Fruit fly (Drosophila melanogaster) whole organism, prepupa: ENCODE measurements around the gene Atg18a.

Experiments
- Blimp-1 ChIP-seq: fragments of 200-800 bp; sonication (Bioruptor generic); optimal IDR thresholded peaks from 3 replicates; lab custom pipeline; 2017; ENCODE audit warnings: missing biosample characterization, missing genetic modification characterization, mild to moderate bottlenecking, moderate library complexity, missing genetic modification reagents
- CG10631 ChIP-seq: fragments of 200-800 bp; sonication (Bioruptor generic); optimal IDR thresholded peaks from 2 replicates; lab custom pipeline; 2016; ENCODE audit warnings: missing biosample characterization, missing genetic modification characterization
- CG11294 ChIP-seq: fragments of 200-800 bp; sonication (Bioruptor generic); IDR thresholded peaks from 2 replicates; pipeline ENCODE4 v1.3.6; 2022; ENCODE audit warnings: missing biosample characterization, missing genetic modification characterization
- CG16779 ChIP-seq: fragments of 200-800 bp; sonication (Bioruptor generic); optimal IDR thresholded peaks from 3 replicates; lab custom pipeline; 2017; ENCODE audit warnings: missing biosample characterization, mild to moderate bottlenecking, missing genetic modification characterization
- CG3032 ChIP-seq: fragments of 200-800 bp; optimal IDR thresholded peaks from 2 replicates; lab custom pipeline; 2019; ENCODE audit warnings: missing biosample characterization, mild to moderate bottlenecking, missing genetic modification characterization, moderate library complexity
- CG6163 ChIP-seq: fragments of 200-800 bp; sonication (Bioruptor generic); IDR thresholded peaks from 3 replicates; pipeline ENCODE4 v1.3.6; 2022; ENCODE audit warnings: missing biosample characterization, missing genetic modification characterization
- CG6792 ChIP-seq: fragments of 200-800 bp; sonication (Bioruptor generic); optimal IDR thresholded peaks from 3 replicates; lab custom pipeline; 2016; ENCODE audit warnings: missing biosample characterization, missing genetic modification characterization
- CG7368 ChIP-seq: fragments of 200-800 bp; sonication (Bioruptor generic); optimal IDR thresholded peaks from 3 replicates; lab custom pipeline; 2016; ENCODE audit warnings: missing biosample characterization, missing genetic modification characterization
- CG8119 ChIP-seq: fragments of 200-800 bp; sonication (Bioruptor generic); IDR thresholded peaks from 3 replicates; pipeline ENCODE4 v1.3.6; 2022; ENCODE audit warnings: missing biosample characterization, missing genetic modification characterization
- CG8319 ChIP-seq: fragments of 200-800 bp; sonication (Bioruptor generic); optimal IDR thresholded peaks from 3 replicates; lab custom pipeline; 2016; ENCODE audit warnings: missing biosample characterization, missing genetic modification characterization
- CG8632 ChIP-seq: fragments of 200-800 bp; sonication (Bioruptor generic); optimal IDR thresholded peaks from 3 replicates; lab custom pipeline; 2016; ENCODE audit warnings: missing biosample characterization, missing genetic modification characterization
- Eip78C ChIP-seq: fragments of 200-800 bp; sonication (Bioruptor generic); peaks from one replicate; lab custom pipeline; 2016; ENCODE audit warnings: missing biosample characterization, missing genetic modification characterization
- Eip93F ChIP-seq: fragments of 200-800 bp; sonication (Bioruptor generic); optimal IDR thresholded peaks from 2 replicates; lab custom pipeline; 2016; ENCODE audit warnings: missing biosample characterization, mild to moderate bottlenecking, missing genetic modification characterization
- Ets21C ChIP-seq: fragments of 200-800 bp; sonication (Bioruptor generic); optimal IDR thresholded peaks from 3 replicates; lab custom pipeline; 2016; ENCODE audit warnings: missing biosample characterization, missing genetic modification characterization
- Gug ChIP-seq: fragments of 200-800 bp; sonication (Bioruptor generic); IDR thresholded peaks from 2 replicates; pipeline ENCODE4 v1.3.6; 2022; ENCODE audit warnings: missing biosample characterization, missing genetic modification characterization
- Hr39 ChIP-seq: fragments of 200-800 bp; sonication (Bioruptor generic); optimal IDR thresholded peaks from 2 replicates; lab custom pipeline; 2016; ENCODE audit warnings: missing biosample characterization, missing genetic modification characterization
- Hr4 ChIP-seq: fragments of 200-800 bp; sonication (Bioruptor generic); optimal IDR thresholded peaks from 3 replicates; lab custom pipeline; 2016; ENCODE audit warnings: missing biosample characterization, missing genetic modification characterization
- Lpt ChIP-seq: fragments of 200-800 bp; sonication (Bioruptor generic); optimal IDR thresholded peaks from 3 replicates; lab custom pipeline; 2016; ENCODE audit warnings: missing biosample characterization, missing genetic modification characterization
- Sox102F ChIP-seq: fragments of 200-800 bp; sonication (Bioruptor generic); optimal IDR thresholded peaks from 2 replicates; lab custom pipeline; 2016; ENCODE audit warnings: missing biosample characterization, mild to moderate bottlenecking, missing genetic modification characterization
- Sox14 ChIP-seq: fragments of 200-800 bp; sonication (Bioruptor generic); optimal IDR thresholded peaks from 3 replicates; lab custom pipeline; 2016; ENCODE audit warnings: missing biosample characterization, missing genetic modification characterization
- achi ChIP-seq: fragments of 200-800 bp; sonication (Bioruptor generic); optimal IDR thresholded peaks from 3 replicates; lab custom pipeline; 2016; ENCODE audit warnings: missing biosample characterization, missing genetic modification characterization
- dsx ChIP-seq: fragments of 200-800 bp; optimal IDR thresholded peaks from 3 replicates; lab custom pipeline; 2019; ENCODE audit warnings: missing biosample characterization, mild to moderate bottlenecking, missing genetic modification characterization, moderate library complexity; ENCODE audit not compliant: poor library complexity, severe bottlenecking
- eg ChIP-seq: fragments of 200-800 bp; sonication (Bioruptor generic); IDR thresholded peaks from 3 replicates; pipeline ENCODE4 v1.3.6; 2022; ENCODE audit warnings: missing biosample characterization, missing genetic modification characterization
- fd59A ChIP-seq: fragments of 200-800 bp; sonication (Bioruptor generic); optimal IDR thresholded peaks from 2 replicates; lab custom pipeline; 2017; ENCODE audit warnings: missing biosample characterization, mild to moderate bottlenecking, missing genetic modification characterization, missing genetic modification reagents
- fkh ChIP-seq: fragments of 200-800 bp; sonication (Bioruptor generic); optimal IDR thresholded peaks from 3 replicates; lab custom pipeline; 2017; ENCODE audit warnings: missing biosample characterization, mild to moderate bottlenecking, missing genetic modification characterization, moderate library complexity
- lz ChIP-seq: fragments of 200-800 bp; sonication (Bioruptor generic); optimal IDR thresholded peaks from 3 replicates; lab custom pipeline; 2016; ENCODE audit warnings: missing biosample characterization, missing genetic modification characterization
- net ChIP-seq: fragments of 200-800 bp; sonication (Bioruptor generic); optimal IDR thresholded peaks from 3 replicates; lab custom pipeline; 2016; ENCODE audit warnings: missing biosample characterization, missing genetic modification characterization
- ss ChIP-seq, 2 experiments: fragments of 200-800 bp; sonication (Bioruptor generic); optimal IDR thresholded peaks; 2 replicates in 1 of 2; 3 replicates in 1 of 2; lab custom pipeline; 2017 to 2018; ENCODE audit warnings: mild to moderate bottlenecking in 2 of 2, missing biosample characterization in 2 of 2, missing genetic modification characterization in 2 of 2, moderate library complexity in 1 of 2
- svp ChIP-seq: fragments of 200-800 bp; sonication (Bioruptor generic); peaks from one replicate; lab custom pipeline; 2016; ENCODE audit warnings: missing biosample characterization, missing genetic modification characterization
- topi ChIP-seq: fragments of 200-800 bp; sonication (Bioruptor generic); optimal IDR thresholded peaks from 3 replicates; lab custom pipeline; 2016; ENCODE audit warnings: missing biosample characterization, missing genetic modification characterization

Atg18a gene

dm6 chr3L:8157079-8157478 lies 29.6 kb upstream of the Atg18a start (continued):
- TF ChIP-seq ss (GFP tag; optimal IDR thresholded peaks at IDR 0.05; lab: Kevin White, UChicago): peak in 1 of 2 experiments; percentile 50
- TF ChIP-seq svp: peak; percentile 90
- peak; percentile 95 for TF ChIP-seq Eip78C (GFP tag; lab: Kevin White, UChicago)
- TF ChIP-seq Hr39 (GFP tag; lab: Kevin White, UChicago): peak; percentile 55
- peak; percentile 28 for TF ChIP-seq fd59A (GFP tag; lab: Kevin White, UChicago)
- no peak for TF ChIP-seq CG11294
- TF ChIP-seq CG8319 (GFP tag; lab: Kevin White, UChicago): peak; percentile 17
- no peak for TF ChIP-seq CG16779
- TF ChIP-seq CG6163 (GFP tag; lab: Robert Waterston, UW): peak; percentile 48; the same call in 1 of the 3 replicates
- peak; percentile 38 for TF ChIP-seq CG3032
- peak; percentile 18 for TF ChIP-seq dsx (GFP tag; lab: Kevin White, UChicago)
- TF ChIP-seq Gug (GFP tag; lab: Robert Waterston, UW): no peak
- TF ChIP-seq Sox14 (GFP tag; lab: Kevin White, UChicago): peak; percentile 64
- no peak for TF ChIP-seq eg
- TF ChIP-seq Sox102F: peak; percentile 45
- peak; percentile 62 for TF ChIP-seq CG8632
- TF ChIP-seq, all 60 proteins: peak for 38

dm6 chr3L:8158715-8159380 lies 27.8 kb upstream of the Atg18a start, which contains the start of gene CG42445:
Gene CG42445, minus strand, starts transcription at chr3L:8158900.
- TF ChIP-seq achi (GFP tag; lab: Kevin White, UChicago) (peak; percentile 80), fkh (GFP tag; lab: Kevin White, UChicago) (peak; percentile 42), svp (peak; percentile 48), CG16779 (no peak)
- TF ChIP-seq, all 60 proteins: peak for 3

dm6 chr3L:8159724-8160422 lies 26.8 kb upstream of the Atg18a start, which contains the start of gene CG43886:
Gene CG43886, minus strand, starts transcription at chr3L:8159774.
- no peak for TF ChIP-seq ss (GFP tag; optimal IDR thresholded peaks at IDR 0.05; lab: Kevin White, UChicago)
- TF ChIP-seq Blimp-1 (GFP tag; lab: Kevin White, UChicago): no peak
- TF ChIP-seq, all 60 proteins: peak for 0

dm6 chr3L:8165436-8165835 lies 21.2 kb upstream of the Atg18a start, which contains the start of gene CG13675:
Gene CG13675, minus strand, starts transcription at chr3L:8165518.
- TF ChIP-seq Eip93F (GFP tag; lab: Kevin White, UChicago) (no peak), Sox102F (no peak), Hr4 (GFP tag; lab: Kevin White, UChicago) (no peak), eg (peak; percentile 26; the same call in 1 of the 3 replicates), CG8119 (0 out of 3 replicates have a peak, but pooled peaks have one; percentile 24), fd59A (GFP tag; lab: Kevin White, UChicago) (no peak), Ets21C (GFP tag; lab: Kevin White, UChicago) (no peak), CG6792 (GFP tag; lab: Kevin White, UChicago) (no peak), ss (GFP tag; optimal IDR thresholded peaks at IDR 0.05; lab: Kevin White, UChicago) (no peak), CG10631 (GFP tag; lab: Kevin White, UChicago) (no peak), net (no peak)

- TF ChIP-seq lz (GFP tag; lab: Kevin White, UChicago) (peak; percentile 5), Hr39 (GFP tag; lab: Kevin White, UChicago) (peak; percentile 20), topi (GFP tag; lab: Kevin White, UChicago) (no peak), Lpt (no peak), Sox102F (no peak), CG7368 (GFP tag; lab: Kevin White, UChicago) (no peak)
- TF ChIP-seq, all 60 proteins: peak for 2
Observed at dm6 chr3L:8175818-8176217, 10.8 kb upstream of the Atg18a start, which contains the start of gene RecQ4. Gene RecQ4, minus strand, starts transcription at chr3L:8175978.
